Fruit fly (Drosophila melanogaster) whole organism, adult: ENCODE results near the gene CG10053.

Experiments used
- CG11617 ChIP-seq: fragments of 200-800 bp; sonication (Bioruptor generic); optimal IDR thresholded peaks from 2 replicates; lab custom pipeline; 2017; ENCODE audit warnings: mild to moderate bottlenecking, missing biosample characterization, missing genetic modification reagents, missing genetic modification characterization
- CG12768 ChIP-seq: fragments of 200-800 bp; sonication (Bioruptor generic); optimal IDR thresholded peaks from 2 replicates; lab custom pipeline; 2017; ENCODE audit warnings: missing biosample characterization, missing genetic modification characterization, mild to moderate bottlenecking, moderate library complexity, missing genetic modification reagents
- CG14711 ChIP-seq: fragments of 200-800 bp; sonication (Bioruptor generic); optimal IDR thresholded peaks from 2 replicates; lab custom pipeline; 2018; ENCODE audit warnings: missing biosample characterization, mild to moderate bottlenecking, missing genetic modification characterization, moderate library complexity
- CG1620 ChIP-seq: fragments of 200-800 bp; sonication (Bioruptor generic); optimal IDR thresholded peaks from 2 replicates; lab custom pipeline; 2016; ENCODE audit warnings: missing biosample characterization, missing genetic modification characterization
- CG33017 ChIP-seq: fragments of 200-800 bp; sonication (Bioruptor generic); optimal IDR thresholded peaks from 2 replicates; lab custom pipeline; 2018; ENCODE audit warnings: missing biosample characterization, mild to moderate bottlenecking, missing genetic modification characterization, moderate library complexity
- CG5204 ChIP-seq: fragments of 200-800 bp; sonication (Bioruptor generic); optimal IDR thresholded peaks from 2 replicates; lab custom pipeline; 2016; ENCODE audit warnings: missing biosample characterization, missing genetic modification characterization
- CG7045 ChIP-seq: fragments of 200-800 bp; sonication (Bioruptor generic); optimal IDR thresholded peaks from 2 replicates; lab custom pipeline; 2017; ENCODE audit warnings: missing biosample characterization, mild to moderate bottlenecking, missing genetic modification characterization
- CG7101 ChIP-seq: fragments of 200-800 bp; sonication (Bioruptor generic); optimal IDR thresholded peaks from 2 replicates; lab custom pipeline; 2018; ENCODE audit warnings: missing biosample characterization, mild to moderate bottlenecking, missing genetic modification characterization, moderate library complexity
- Clk ChIP-seq: fragments of 200-800 bp; sonication (Bioruptor generic); optimal IDR thresholded peaks from 2 replicates; lab custom pipeline; 2017; ENCODE audit warnings: missing biosample characterization, missing genetic modification characterization
- Crg-1 ChIP-seq: fragments of 200-800 bp; sonication (Bioruptor generic); optimal IDR thresholded peaks from 2 replicates; lab custom pipeline; 2016; ENCODE audit warnings: missing biosample characterization, missing genetic modification characterization
- Hr96 ChIP-seq: fragments of 200-800 bp; sonication (Bioruptor generic); optimal IDR thresholded peaks from 2 replicates; lab custom pipeline; 2016; ENCODE audit warnings: missing biosample characterization, missing genetic modification characterization
- Mnt ChIP-seq: fragments of 200-800 bp; sonication (Bioruptor generic); optimal IDR thresholded peaks from 2 replicates; lab custom pipeline; 2016; ENCODE audit warnings: missing biosample characterization, mild to moderate bottlenecking, missing genetic modification characterization
- bab1 ChIP-seq: fragments of 200-800 bp; sonication (Bioruptor generic); optimal IDR thresholded peaks from 3 replicates; lab custom pipeline; 2019; ENCODE audit warnings: missing biosample characterization, mild to moderate bottlenecking, missing genetic modification characterization, moderate library complexity
- cic ChIP-seq: fragments of 200-800 bp; sonication (Bioruptor generic); optimal IDR thresholded peaks from 2 replicates; lab custom pipeline; 2017; ENCODE audit warnings: missing biosample characterization, mild to moderate bottlenecking, missing genetic modification characterization, moderate library complexity
- cnc ChIP-seq, 2 experiments: fragments of >200 bp; optimal IDR thresholded peaks; 2 replicates each; lab custom pipeline; 2017
- kay ChIP-seq: fragments of 200-800 bp; sonication (Bioruptor generic); peaks from one replicate; lab custom pipeline; 2016; ENCODE audit warnings: missing biosample characterization, missing genetic modification characterization, borderline replicate concordance
- ovo ChIP-seq: fragments of 200-800 bp; sonication (Bioruptor generic); optimal IDR thresholded peaks from 2 replicates; lab custom pipeline; 2016; ENCODE audit warnings: missing biosample characterization, missing genetic modification characterization
- pad ChIP-seq: fragments of 200-800 bp; sonication (Bioruptor generic); optimal IDR thresholded peaks from 3 replicates; lab custom pipeline; 2017; ENCODE audit warnings: missing biosample characterization, missing genetic modification characterization, mild to moderate bottlenecking, moderate library complexity, missing genetic modification reagents
- tj ChIP-seq: fragments of 200-800 bp; sonication (Bioruptor generic); optimal IDR thresholded peaks from 3 replicates; lab custom pipeline; 2017; ENCODE audit warnings: missing biosample characterization, mild to moderate bottlenecking, missing genetic modification characterization, moderate library complexity
- toe ChIP-seq: fragments of 200-800 bp; sonication (Bioruptor generic); optimal IDR thresholded peaks from 2 replicates; lab custom pipeline; 2016; ENCODE audit warnings: missing biosample characterization, missing genetic modification characterization

Gene CG10053

dm6 chr3R:7223972-7224464 lies 22.9 kb upstream of the CG10053 start, which contains the start of gene thw:
TSS of gene thw (plus strand) at chr3R:7224414.
- TF ChIP-seq Mnt (no peak), tj (GFP tag; lab: Kevin White, UChicago) (no peak), CG33017 (no peak), CG12768 (GFP tag; lab: Kevin White, UChicago) (no peak)

- TF ChIP-seq Hr96, result no peak
- TF ChIP-seq Mnt, result no peak
- no peak for TF ChIP-seq CG11617 (GFP tag; lab: Kevin White, UChicago)
- TF ChIP-seq ovo (GFP tag; lab: Kevin White, UChicago), result no peak
These were observed 5.4 kb upstream of the CG10053 start, which contains the start of gene CG14607 for dm6 chr3R:7241460-7241859. TSS of gene CG14607 (plus strand) at chr3R:7241760.

dm6 chr3R:7249460-7249859 lies 2.6 kb downstream of the CG10053 start, which contains the start of the genes CG1227 and Dtwd2:
TSS of gene CG1227 (minus strand) at chr3R:7249738.
TSS of gene Dtwd2 (plus strand) at chr3R:7249795.
- TF ChIP-seq CG14711 (tag; lab: Kevin White, UChicago), result peak; percentile 97
- TF ChIP-seq ovo (GFP tag; lab: Kevin White, UChicago), result peak; percentile 40
- peak; percentile 72 for TF ChIP-seq pad
- peak; percentile 91 for TF ChIP-seq Mnt
- peak; percentile 37 for TF ChIP-seq Clk
- peak; percentile 99 for TF ChIP-seq CG33017
- TF ChIP-seq CG7045 (GFP tag; lab: Kevin White, UChicago), result peak; percentile 97
- peak; percentile 98 for TF ChIP-seq CG7101 (tag; lab: Kevin White, UChicago)
- TF ChIP-seq kay, result peak; percentile 29
- TF ChIP-seq cic, result peak; percentile 63
- TF ChIP-seq CG1620 (GFP tag; lab: Kevin White, UChicago), result peak; percentile 57
- TF ChIP-seq Crg-1, result peak; percentile 64
- TF ChIP-seq CG12768 (GFP tag; lab: Kevin White, UChicago), result peak; percentile 85
- TF ChIP-seq toe (GFP tag; lab: Kevin White, UChicago), result peak; percentile 78
- TF ChIP-seq CG11617 (GFP tag; lab: Kevin White, UChicago), result peak; percentile 94
- TF ChIP-seq bab1 (GFP tag; lab: Kevin White, UChicago), result peak; percentile 99
- peak; percentile 74 for TF ChIP-seq Hr96
- peak; percentile 77 for TF ChIP-seq tj (GFP tag; lab: Kevin White, UChicago)
- peak; percentile 83 for TF ChIP-seq CG5204 (GFP tag; lab: Kevin White, UChicago)
- no peak for TF ChIP-seq cnc (optimal IDR thresholded peaks at IDR 0.05; lab: Kevin White, UChicago)

dm6 chr3R:7251857-7252256 lies 5.0 kb downstream of the CG10053 start, which contains the start of gene Obp84a:
TSS of gene Obp84a (minus strand) at chr3R:7251957.
- TF ChIP-seq bab1 (GFP tag; lab: Kevin White, UChicago) (no peak), tj (GFP tag; lab: Kevin White, UChicago) (no peak), kay (no peak), CG33017 (no peak)

dm6 chr3R:7259554-7259953 lies 12.7 kb downstream of the CG10053 start:
- no peak for TF ChIP-seq bab1 (GFP tag; lab: Kevin White, UChicago)

- TF ChIP-seq Crg-1 (no peak), CG14711 (tag; lab: Kevin White, UChicago) (no peak), CG5204 (GFP tag; lab: Kevin White, UChicago) (no peak), bab1 (GFP tag; lab: Kevin White, UChicago) (no peak), cic (no peak), Mnt (no peak), CG7045 (GFP tag; lab: Kevin White, UChicago) (no peak), CG12768 (GFP tag; lab: Kevin White, UChicago) (no peak), CG7101 (tag; lab: Kevin White, UChicago) (no peak), cnc (optimal IDR thresholded peaks at IDR 0.05; lab: Kevin White, UChicago) (no peak), CG33017 (no peak), CG11617 (GFP tag; lab: Kevin White, UChicago) (no peak), CG1620 (GFP tag; lab: Kevin White, UChicago) (no peak)
These were observed 18.8 kb downstream of the CG10053 start, which contains the start of the genes Gld and Syt4 for dm6 chr3R:7265567-7266208. TSS of gene Gld (minus strand) at chr3R:7265703. TSS of gene Syt4 (plus strand) at chr3R:7266065.

dm6 chr3R:7274973-7275525 lies 28.2 kb downstream of the CG10053 start:
- TF ChIP-seq CG1620 (GFP tag; lab: Kevin White, UChicago), result no peak
- no peak for TF ChIP-seq toe (GFP tag; lab: Kevin White, UChicago)
- TF ChIP-seq bab1 (GFP tag; lab: Kevin White, UChicago), result no peak
- TF ChIP-seq CG12768 (GFP tag; lab: Kevin White, UChicago), result no peak
- TF ChIP-seq Clk, result no peak
- no peak for TF ChIP-seq CG33017
- no peak for TF ChIP-seq Mnt
